Worm (Caenorhabditis elegans) whole organism, mixed stage, embryonic: Measurements from ENCODE around the gene ula-1.

Experiments
- ces-1 ChIP-seq: fragments of 150-350 bp; optimal IDR thresholded peaks from 2 replicates; lab custom pipeline; 2014; ENCODE audit warnings: missing biosample characterization, missing genetic modification reagents, missing genetic modification characterization
- elt-1 ChIP-seq: sonication (generic microtip); optimal IDR thresholded peaks from 2 replicates; lab custom pipeline; 2017; ENCODE audit warnings: missing genetic modification characterization, mild to moderate bottlenecking, missing compliant biosample characterization, antibody characterized with exemption, moderate library complexity, borderline replicate concordance; ENCODE audit not compliant: insufficient read depth
- elt-3 ChIP-seq: fragments of 150-350 bp; optimal IDR thresholded peaks from 2 replicates; lab custom pipeline; 2014; ENCODE audit warnings: missing biosample characterization, missing genetic modification characterization
- nhr-237 ChIP-seq: fragments of 150-350 bp; optimal IDR thresholded peaks from 2 replicates; lab custom pipeline; 2014; ENCODE audit warnings: missing biosample characterization, missing genetic modification characterization
- nhr-28 ChIP-seq: fragments of 150-350 bp; optimal IDR thresholded peaks from 2 replicates; lab custom pipeline; 2014; ENCODE audit warnings: missing biosample characterization, missing genetic modification characterization
- snpc-4 ChIP-seq: fragments of 150-350 bp; optimal IDR thresholded peaks from 2 replicates; lab custom pipeline; 2014; ENCODE audit warnings: missing biosample characterization, missing genetic modification characterization
- unc-39 ChIP-seq: fragments of 150-350 bp; optimal IDR thresholded peaks from 2 replicates; lab custom pipeline; 2014; ENCODE audit warnings: missing biosample characterization, missing genetic modification characterization
- unc-62 ChIP-seq: fragments of 150-350 bp; optimal IDR thresholded peaks from 2 replicates; lab custom pipeline; 2014; ENCODE audit warnings: missing biosample characterization, missing genetic modification reagents, missing genetic modification characterization

DNA sequence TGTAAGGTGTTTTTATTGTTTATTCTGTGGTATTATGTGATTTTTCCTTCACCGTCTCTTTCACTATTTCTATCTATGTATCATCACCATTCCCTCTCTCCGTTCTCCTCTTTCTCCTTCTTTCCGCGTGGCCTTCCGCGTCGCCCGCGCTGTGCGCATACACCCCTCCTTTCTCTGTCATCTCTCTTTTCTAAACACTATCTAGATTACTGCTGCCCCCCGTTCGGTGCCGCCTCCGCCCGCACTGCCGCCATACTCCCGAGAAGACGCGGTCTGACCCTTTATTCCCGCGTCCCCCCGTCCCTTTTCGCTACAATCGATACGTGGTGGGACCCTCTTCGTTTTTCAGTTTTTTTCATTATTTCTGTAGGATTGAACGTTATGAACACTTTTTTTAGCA, 28.5 kb upstream of the ula-1 start:
- TF ChIP-seq unc-39 (no peak), nhr-28 (tag; lab: Kevin White, UChicago) (no peak), snpc-4 (tag; lab: Kevin White, UChicago) (no peak), unc-62 (no peak), elt-3 (tag; lab: Kevin White, UChicago) (no peak), ces-1 (GFP tag; lab: Kevin White, UChicago) (no peak), elt-1 (no peak), nhr-237 (no peak)
